Worm (Caenorhabditis elegans) whole organism, L2 larva: ENCODE data around the gene ztf-27.

ENCODE experiments used
- C34F6.9 ChIP-seq: fragments of 150-350 bp; optimal IDR thresholded peaks from 2 replicates; lab custom pipeline; 2014; ENCODE audit warnings: missing biosample characterization, missing genetic modification characterization
- F13H6.1 ChIP-seq: sonication (generic microtip); optimal IDR thresholded peaks from 2 replicates; lab custom pipeline; 2016; ENCODE audit warnings: missing genetic modification characterization, missing compliant biosample characterization
- R02D3.7 ChIP-seq: fragments of 150-350 bp; optimal IDR thresholded peaks from 2 replicates; lab custom pipeline; 2014; ENCODE audit warnings: missing biosample characterization, missing genetic modification characterization
- Y55F3AM.14 ChIP-seq: fragments of 200-800 bp; sonication (Bioruptor generic); optimal IDR thresholded peaks from 2 replicates; lab custom pipeline; 2018; ENCODE audit warnings: mild to moderate bottlenecking, missing genetic modification characterization, missing compliant biosample characterization
- ZK546.5 ChIP-seq: sonication (generic microtip); optimal IDR thresholded peaks from 2 replicates; lab custom pipeline; 2017; ENCODE audit warnings: missing biosample characterization, missing genetic modification characterization
- alr-1 ChIP-seq: fragments of 150-350 bp; optimal IDR thresholded peaks from 2 replicates; lab custom pipeline; 2014; ENCODE audit warnings: missing biosample characterization, missing genetic modification characterization
- aly-2 ChIP-seq: fragments of 150-350 bp; optimal IDR thresholded peaks from 2 replicates; lab custom pipeline; 2014; ENCODE audit warnings: missing biosample characterization, missing genetic modification characterization
- ama-1 ChIP-seq: fragments of 150-350 bp; optimal IDR thresholded peaks from 2 replicates; lab custom pipeline; 2018; ENCODE audit warnings: inconsistent platforms
- blmp-1 ChIP-seq: sonication (generic microtip); optimal IDR thresholded peaks from 2 replicates; lab custom pipeline; 2017; ENCODE audit warnings: missing genetic modification characterization, mild to moderate bottlenecking, missing compliant biosample characterization, antibody characterized with exemption, moderate library complexity; ENCODE audit not compliant: insufficient read depth
- ceh-16 ChIP-seq: fragments of 150-350 bp; optimal IDR thresholded peaks from 2 replicates; lab custom pipeline; 2014; ENCODE audit warnings: missing biosample characterization, missing genetic modification characterization
- ceh-82 ChIP-seq: fragments of 150-350 bp; optimal IDR thresholded peaks from 2 replicates; lab custom pipeline; 2014; ENCODE audit warnings: missing biosample characterization, missing genetic modification characterization
- crh-2 ChIP-seq: sonication (generic microtip); optimal IDR thresholded peaks from 2 replicates; lab custom pipeline; 2017; ENCODE audit warnings: missing biosample characterization, missing genetic modification characterization
- dmd-4 ChIP-seq: sonication (generic microtip); optimal IDR thresholded peaks from 2 replicates; lab custom pipeline; 2017; ENCODE audit warnings: missing biosample characterization, missing genetic modification characterization
- egl-27 ChIP-seq: sonication (generic microtip); optimal IDR thresholded peaks from 3 replicates; lab custom pipeline; 2017; ENCODE audit warnings: missing biosample characterization, missing genetic modification reagents, missing genetic modification characterization
- elt-1 ChIP-seq: fragments of 150-350 bp; optimal IDR thresholded peaks from 2 replicates; lab custom pipeline; 2014; ENCODE audit warnings: missing biosample characterization, missing genetic modification characterization
- elt-3 ChIP-seq: sonication (generic microtip); optimal IDR thresholded peaks from 2 replicates; lab custom pipeline; 2017; ENCODE audit warnings: missing biosample characterization, missing genetic modification characterization
- fos-1 ChIP-seq: fragments of 150-350 bp; optimal IDR thresholded peaks from 2 replicates; lab custom pipeline; 2014; ENCODE audit warnings: missing biosample characterization, missing genetic modification characterization
- gmeb-1 ChIP-seq: fragments of 150-350 bp; optimal IDR thresholded peaks from 2 replicates; lab custom pipeline; 2014; ENCODE audit warnings: missing biosample characterization, missing genetic modification characterization
- lin-11 ChIP-seq: fragments of 150-350 bp; sonication (generic microtip); optimal IDR thresholded peaks from 2 replicates; lab custom pipeline; 2014; ENCODE audit warnings: missing biosample characterization, missing genetic modification characterization, inconsistent platforms, mixed read lengths
- lin-13 ChIP-seq: fragments of 150-350 bp; optimal IDR thresholded peaks from 2 replicates; lab custom pipeline; 2014; ENCODE audit warnings: missing biosample characterization, missing genetic modification reagents, missing genetic modification characterization
- lin-39 ChIP-seq: fragments of 150-350 bp; optimal IDR thresholded peaks from 2 replicates; lab custom pipeline; 2014; ENCODE audit warnings: missing biosample characterization, missing genetic modification reagents, missing genetic modification characterization
- lsy-2 ChIP-seq, 2 experiments: fragments of 150-350 bp in 1 of 2; sonication (generic microtip) in 1 of 2; optimal IDR thresholded peaks; 2 replicates each; lab custom pipeline; 2014 to 2017; ENCODE audit warnings: missing biosample characterization in 2 of 2, missing genetic modification characterization in 2 of 2
- mab-5 ChIP-seq: fragments of 150-350 bp; optimal IDR thresholded peaks from 2 replicates; lab custom pipeline; 2014; ENCODE audit warnings: missing biosample characterization, missing genetic modification characterization
- mbf-1 ChIP-seq: sonication (generic microtip); optimal IDR thresholded peaks from 2 replicates; lab custom pipeline; 2017; ENCODE audit warnings: missing biosample characterization, missing genetic modification characterization
- mdl-1 ChIP-seq, 2 experiments: fragments of 150-350 bp in 1 of 2; sonication (generic microtip) in 1 of 2; optimal IDR thresholded peaks; 2 replicates each; lab custom pipeline; 2017; ENCODE audit warnings: missing biosample characterization in 2 of 2, missing genetic modification characterization in 2 of 2
- nhr-10 ChIP-seq: sonication (generic microtip); optimal IDR thresholded peaks from 2 replicates; lab custom pipeline; 2017; ENCODE audit warnings: missing biosample characterization, missing genetic modification characterization
- nhr-11 ChIP-seq: fragments of 150-350 bp; optimal IDR thresholded peaks from 2 replicates; lab custom pipeline; 2014; ENCODE audit warnings: missing biosample characterization, missing genetic modification characterization
- nhr-12 ChIP-seq: fragments of 150-350 bp; optimal IDR thresholded peaks from 2 replicates; lab custom pipeline; 2014; ENCODE audit warnings: missing biosample characterization, missing genetic modification characterization
- nhr-129 ChIP-seq: fragments of 150-350 bp; optimal IDR thresholded peaks from 2 replicates; lab custom pipeline; 2014; ENCODE audit warnings: missing biosample characterization, missing genetic modification characterization
- nhr-21 ChIP-seq: fragments of 150-350 bp; optimal IDR thresholded peaks from 2 replicates; lab custom pipeline; 2014; ENCODE audit warnings: missing biosample characterization, missing genetic modification characterization
- nhr-23 ChIP-seq: fragments of 150-350 bp; optimal IDR thresholded peaks from 2 replicates; lab custom pipeline; 2014; ENCODE audit warnings: missing biosample characterization, missing genetic modification reagents, missing genetic modification characterization
- nhr-237 ChIP-seq: fragments of 150-350 bp; optimal IDR thresholded peaks from 2 replicates; lab custom pipeline; 2014; ENCODE audit warnings: missing biosample characterization, missing genetic modification characterization
- nhr-25 ChIP-seq: fragments of 150-350 bp; sonication (generic microtip); optimal IDR thresholded peaks from 3 replicates; lab custom pipeline; 2014; ENCODE audit warnings: missing biosample characterization, missing genetic modification characterization
- nhr-6 ChIP-seq: fragments of 150-350 bp; optimal IDR thresholded peaks from 2 replicates; lab custom pipeline; 2014; ENCODE audit warnings: missing biosample characterization, missing genetic modification characterization
- nhr-77 ChIP-seq: fragments of 150-350 bp; optimal IDR thresholded peaks from 2 replicates; lab custom pipeline; 2014; ENCODE audit warnings: missing biosample characterization, missing genetic modification characterization
- peb-1 ChIP-seq: fragments of 150-350 bp; optimal IDR thresholded peaks from 2 replicates; lab custom pipeline; 2014; ENCODE audit warnings: missing biosample characterization, missing genetic modification characterization
- sem-4 ChIP-seq: fragments of 150-350 bp; optimal IDR thresholded peaks from 2 replicates; lab custom pipeline; 2014; ENCODE audit warnings: missing biosample characterization, missing genetic modification reagents, missing genetic modification characterization
- skn-1 ChIP-seq: sonication (generic microtip); optimal IDR thresholded peaks from 2 replicates; lab custom pipeline; 2017; ENCODE audit warnings: missing biosample characterization, missing genetic modification characterization
- sma-3 ChIP-seq: sonication (generic microtip); optimal IDR thresholded peaks from 2 replicates; lab custom pipeline; 2016; ENCODE audit warnings: missing genetic modification reagents, missing genetic modification characterization, missing compliant biosample characterization
- sma-9 ChIP-seq, 2 experiments: fragments of 150-350 bp in 1 of 2; sonication (generic microtip) in 1 of 2; optimal IDR thresholded peaks; 2 replicates each; lab custom pipeline; 2014 to 2016; ENCODE audit warnings: missing genetic modification characterization in 2 of 2, mild to moderate bottlenecking in 1 of 2, missing biosample characterization in 1 of 2, missing compliant biosample characterization in 1 of 2, missing genetic modification reagents in 1 of 2, moderate library complexity in 1 of 2
- snpc-4 ChIP-seq: fragments of 150-350 bp; optimal IDR thresholded peaks from 2 replicates; lab custom pipeline; 2014; ENCODE audit warnings: missing biosample characterization, missing genetic modification characterization
- unc-39 ChIP-seq: fragments of 150-350 bp; optimal IDR thresholded peaks from 2 replicates; lab custom pipeline; 2014; ENCODE audit warnings: missing biosample characterization, missing genetic modification characterization
- unc-55 ChIP-seq: fragments of 150-350 bp; sonication (generic microtip); optimal IDR thresholded peaks from 3 replicates; lab custom pipeline; 2014; ENCODE audit warnings: missing biosample characterization, missing genetic modification reagents, missing genetic modification characterization
- unc-62 ChIP-seq: fragments of 150-350 bp; optimal IDR thresholded peaks from 2 replicates; lab custom pipeline; 2014; ENCODE audit warnings: missing biosample characterization, missing genetic modification reagents, missing genetic modification characterization
- zag-1 ChIP-seq: fragments of 150-350 bp; optimal IDR thresholded peaks from 2 replicates; lab custom pipeline; 2014; ENCODE audit warnings: missing biosample characterization, missing genetic modification characterization
- ztf-1 ChIP-seq: fragments of 200-800 bp; sonication (Bioruptor generic); conservative IDR thresholded peaks from 2 replicates; pipeline ENCODE4 v1.3.6; 2022; ENCODE audit warnings: missing genetic modification characterization, missing compliant biosample characterization
- ztf-11 ChIP-seq: sonication (generic microtip); optimal IDR thresholded peaks from 2 replicates; lab custom pipeline; 2017; ENCODE audit warnings: missing biosample characterization, missing genetic modification characterization
- ztf-4 ChIP-seq: fragments of 150-350 bp; optimal IDR thresholded peaks from 2 replicates; lab custom pipeline; 2014; ENCODE audit warnings: missing biosample characterization, missing genetic modification characterization

ztf-27 gene

ce11 chrII:10390250-10390821 lies 5.2 kb downstream of the ztf-27 start:
- TF ChIP-seq lin-13 (GFP tag; lab: Kevin White, UChicago): peak; percentile 13
- TF ChIP-seq nhr-129 (tag; lab: Kevin White, UChicago): peak; percentile 90
- peak; percentile 91 for TF ChIP-seq sma-9 (GFP tag; optimal IDR thresholded peaks at IDR 0.05; lab: Kevin White, UChicago)
- no peak for TF ChIP-seq sma-9 (tag; optimal IDR thresholded peaks at IDR 0.05; lab: Kevin White, UChicago)
- TF ChIP-seq elt-3 (tag; lab: Kevin White, UChicago): no peak
- TF ChIP-seq ama-1 (lab: Kevin White, UChicago): no peak
- TF ChIP-seq C34F6.9 (tag; lab: Kevin White, UChicago): peak; percentile 58
- no peak for TF ChIP-seq peb-1 (tag; lab: Kevin White, UChicago)
- TF ChIP-seq R02D3.7 (tag; lab: Kevin White, UChicago): no peak
- no peak for TF ChIP-seq ztf-1 (GFP tag; lab: Robert Waterston, UW)
- no peak for TF ChIP-seq lin-11 (tag; lab: Kevin White, UChicago)
- TF ChIP-seq unc-39 (tag; lab: Kevin White, UChicago): no peak
- TF ChIP-seq nhr-21 (tag; lab: Kevin White, UChicago): peak; percentile 84
- TF ChIP-seq sma-3 (GFP tag; lab: Kevin White, UChicago): peak; percentile 85
- peak; percentile 29 for TF ChIP-seq blmp-1
- no peak for TF ChIP-seq nhr-237 (tag; lab: Kevin White, UChicago)
- TF ChIP-seq nhr-12 (tag; lab: Kevin White, UChicago): no peak
- TF ChIP-seq ceh-16: no peak
- TF ChIP-seq lsy-2 (tag; optimal IDR thresholded peaks at IDR 0.05; lab: Kevin White, UChicago): peak in 1 of 2 experiments; percentile 61
- TF ChIP-seq mdl-1 (tag; optimal IDR thresholded peaks at IDR 0.05; lab: Kevin White, UChicago): peak in 1 of 2 experiments; percentile 47
- peak; percentile 72 for TF ChIP-seq ztf-4 (tag; lab: Kevin White, UChicago)
- no peak for TF ChIP-seq elt-1 (tag; lab: Kevin White, UChicago)
- peak; percentile 16 for TF ChIP-seq gmeb-1 (tag; lab: Kevin White, UChicago)
- TF ChIP-seq aly-2 (tag; lab: Kevin White, UChicago): no peak
- no peak for TF ChIP-seq egl-27 (tag; lab: Kevin White, UChicago)
- TF ChIP-seq Y55F3AM.14 (GFP tag; lab: Kevin White, UChicago): peak; percentile 52
- peak; percentile 17 for TF ChIP-seq sem-4 (tag; lab: Kevin White, UChicago)
- TF ChIP-seq nhr-11: no peak
- peak; percentile 83 for TF ChIP-seq nhr-25 (tag; lab: Kevin White, UChicago)
- TF ChIP-seq unc-62 (GFP tag; lab: Kevin White, UChicago): no peak
- peak; percentile 66 for TF ChIP-seq crh-2 (tag; lab: Kevin White, UChicago)
- no peak for TF ChIP-seq skn-1 (tag; lab: Kevin White, UChicago)
- TF ChIP-seq unc-55: no peak
- TF ChIP-seq lin-39 (tag; lab: Kevin White, UChicago): no peak
- no peak for TF ChIP-seq ztf-11
- peak; percentile 35 for TF ChIP-seq nhr-6
- no peak for TF ChIP-seq ceh-82
- peak; percentile 51 for TF ChIP-seq F13H6.1
- no peak for TF ChIP-seq mab-5
- no peak for TF ChIP-seq snpc-4 (tag; lab: Kevin White, UChicago)
- TF ChIP-seq nhr-77: no peak
- TF ChIP-seq fos-1: peak; percentile 34
- TF ChIP-seq dmd-4 (tag; lab: Kevin White, UChicago): no peak
- TF ChIP-seq nhr-23 (tag; lab: Kevin White, UChicago): no peak
- TF ChIP-seq zag-1: no peak
- TF ChIP-seq nhr-10 (tag; lab: Kevin White, UChicago): peak; percentile 2
- TF ChIP-seq ZK546.5 (tag; lab: Kevin White, UChicago): no peak
- TF ChIP-seq alr-1 (tag; lab: Kevin White, UChicago): no peak
- TF ChIP-seq mbf-1 (tag; lab: Kevin White, UChicago): no peak
